Worm (Caenorhabditis elegans) whole organism, mixed stage, embryonic: Measurements from ENCODE around the gene txt-5.

Source experiments
- M03D4.4 ChIP-seq: sonication (generic microtip); optimal IDR thresholded peaks from 2 replicates; lab custom pipeline; 2017; ENCODE audit warnings: mild to moderate bottlenecking, missing genetic modification characterization, missing compliant biosample characterization
- bed-3 ChIP-seq: fragments of 200-800 bp; sonication (Bioruptor generic); optimal IDR thresholded peaks from 3 replicates; lab custom pipeline; 2018; ENCODE audit warnings: mild to moderate bottlenecking, missing genetic modification characterization, moderate library complexity, missing compliant biosample characterization
- blmp-1 ChIP-seq: fragments of 150-350 bp; optimal IDR thresholded peaks from 2 replicates; lab custom pipeline; 2014; ENCODE audit warnings: missing biosample characterization, missing genetic modification characterization
- ceh-83 ChIP-seq: fragments of 200-800 bp; sonication (Bioruptor generic); optimal IDR thresholded peaks from 2 replicates; lab custom pipeline; 2018; ENCODE audit warnings: mild to moderate bottlenecking, missing genetic modification characterization, missing compliant biosample characterization
- ces-1 ChIP-seq: fragments of 150-350 bp; optimal IDR thresholded peaks from 2 replicates; lab custom pipeline; 2014; ENCODE audit warnings: missing biosample characterization, missing genetic modification reagents, missing genetic modification characterization
- cnd-1 ChIP-seq: fragments of 200-800 bp; sonication (Bioruptor generic); optimal IDR thresholded peaks from 2 replicates; lab custom pipeline; 2018; ENCODE audit warnings: mild to moderate bottlenecking, missing genetic modification characterization, missing compliant biosample characterization
- drap-1 ChIP-seq: fragments of 200-800 bp; sonication (Bioruptor generic); optimal IDR thresholded peaks from 3 replicates; lab custom pipeline; 2018; ENCODE audit warnings: mild to moderate bottlenecking, missing genetic modification characterization, missing compliant biosample characterization
- elt-1 ChIP-seq: sonication (generic microtip); optimal IDR thresholded peaks from 2 replicates; lab custom pipeline; 2017; ENCODE audit warnings: missing genetic modification characterization, mild to moderate bottlenecking, missing compliant biosample characterization, antibody characterized with exemption, moderate library complexity, borderline replicate concordance; ENCODE audit not compliant: insufficient read depth
- elt-3 ChIP-seq: fragments of 150-350 bp; optimal IDR thresholded peaks from 2 replicates; lab custom pipeline; 2014; ENCODE audit warnings: missing biosample characterization, missing genetic modification characterization
- flh-1 ChIP-seq: fragments of 200-800 bp; sonication (Bioruptor generic); optimal IDR thresholded peaks from 2 replicates; lab custom pipeline; 2018; ENCODE audit warnings: mild to moderate bottlenecking, missing genetic modification characterization, moderate library complexity, missing compliant biosample characterization
- ham-2 ChIP-seq: fragments of 200-800 bp; sonication (Bioruptor generic); optimal IDR thresholded peaks from 2 replicates; lab custom pipeline; 2018; ENCODE audit warnings: mild to moderate bottlenecking, missing genetic modification characterization, missing compliant biosample characterization
- lin-32 ChIP-seq: fragments of 200-800 bp; sonication (Bioruptor generic); optimal IDR thresholded peaks from 2 replicates; lab custom pipeline; 2018; ENCODE audit warnings: mild to moderate bottlenecking, missing genetic modification characterization, missing compliant biosample characterization
- lsy-2 ChIP-seq: fragments of 150-350 bp; optimal IDR thresholded peaks from 2 replicates; lab custom pipeline; 2014; ENCODE audit warnings: missing biosample characterization, missing genetic modification characterization
- mep-1 ChIP-seq: fragments of 150-350 bp; optimal IDR thresholded peaks from 2 replicates; lab custom pipeline; 2017; ENCODE audit warnings: missing biosample characterization, missing genetic modification reagents, missing genetic modification characterization, inconsistent platforms
- mls-2 ChIP-seq: sonication (generic microtip); optimal IDR thresholded peaks from 2 replicates; lab custom pipeline; 2016; ENCODE audit warnings: mild to moderate bottlenecking, missing genetic modification characterization, moderate library complexity, missing compliant biosample characterization
- nhr-12 ChIP-seq: fragments of 150-350 bp; optimal IDR thresholded peaks from 2 replicates; lab custom pipeline; 2014; ENCODE audit warnings: missing biosample characterization, missing genetic modification characterization
- nhr-2 ChIP-seq: fragments of 150-350 bp; optimal IDR thresholded peaks from 2 replicates; lab custom pipeline; 2014; ENCODE audit warnings: missing biosample characterization, missing genetic modification characterization
- nhr-237 ChIP-seq: fragments of 150-350 bp; optimal IDR thresholded peaks from 2 replicates; lab custom pipeline; 2014; ENCODE audit warnings: missing biosample characterization, missing genetic modification characterization
- nhr-28 ChIP-seq: fragments of 150-350 bp; optimal IDR thresholded peaks from 2 replicates; lab custom pipeline; 2014; ENCODE audit warnings: missing biosample characterization, missing genetic modification characterization
- pha-4 ChIP-seq: fragments of 150-350 bp; optimal IDR thresholded peaks from 2 replicates; lab custom pipeline; 2018; ENCODE audit warnings: missing biosample characterization, missing genetic modification reagents, missing genetic modification characterization
- sem-2 ChIP-seq: fragments of 200-800 bp; sonication (Bioruptor generic); optimal IDR thresholded peaks from 2 replicates; lab custom pipeline; 2018; ENCODE audit warnings: mild to moderate bottlenecking, missing genetic modification characterization, missing compliant biosample characterization
- snpc-4 ChIP-seq: fragments of 150-350 bp; optimal IDR thresholded peaks from 2 replicates; lab custom pipeline; 2014; ENCODE audit warnings: missing biosample characterization, missing genetic modification characterization
- sptf-1 ChIP-seq: sonication (generic microtip); optimal IDR thresholded peaks from 2 replicates; lab custom pipeline; 2017; ENCODE audit warnings: mild to moderate bottlenecking, missing genetic modification characterization, moderate library complexity, missing compliant biosample characterization
- tbx-8 ChIP-seq: fragments of 200-800 bp; sonication (Bioruptor generic); optimal IDR thresholded peaks from 2 replicates; lab custom pipeline; 2018; ENCODE audit warnings: mild to moderate bottlenecking, missing genetic modification characterization, moderate library complexity, missing compliant biosample characterization
- unc-62 ChIP-seq: fragments of 150-350 bp; optimal IDR thresholded peaks from 2 replicates; lab custom pipeline; 2014; ENCODE audit warnings: missing biosample characterization, missing genetic modification reagents, missing genetic modification characterization
- zip-8 ChIP-seq: fragments of 150-350 bp; optimal IDR thresholded peaks from 2 replicates; lab custom pipeline; 2014; ENCODE audit warnings: missing biosample characterization, missing genetic modification characterization
- ztf-11 ChIP-seq: fragments of 150-350 bp; optimal IDR thresholded peaks from 2 replicates; lab custom pipeline; 2014; ENCODE audit warnings: missing biosample characterization, missing genetic modification characterization

txt-5 gene

ce11 chrV:7836911-7837310 is at the start of gene txt-5:
txt-5 (minus strand) TSS chrV:7837134.
- no peak for TF ChIP-seq bed-3 (GFP tag; lab: Kevin White, UChicago)
- no peak for TF ChIP-seq nhr-12 (tag; lab: Kevin White, UChicago)
- no peak for TF ChIP-seq drap-1 (GFP tag; lab: Kevin White, UChicago)
- no peak for TF ChIP-seq flh-1 (GFP tag; lab: Kevin White, UChicago)
- peak; percentile 64 for TF ChIP-seq zip-8 (tag; lab: Kevin White, UChicago)

ce11 chrV:7884441-7884840 is 47.5 kb upstream of the txt-5 start:
- no peak for TF ChIP-seq unc-62 (GFP tag; lab: Kevin White, UChicago)
- no peak for TF ChIP-seq mep-1 (tag; lab: Kevin White, UChicago)
- peak; percentile 27 for TF ChIP-seq ces-1 (GFP tag; lab: Kevin White, UChicago)

ce11 chrV:7878411-7878964 is 41.6 kb upstream of the txt-5 start, which contains the start of gene F40A3.2:
F40A3.2 (plus strand) TSS chrV:7878914.
- no peak for TF ChIP-seq ham-2 (GFP tag; lab: Kevin White, UChicago)
- no peak for TF ChIP-seq lin-32
- no peak for TF ChIP-seq nhr-2
- no peak for TF ChIP-seq elt-1 (tag; lab: Kevin White, UChicago)

- no peak for TF ChIP-seq ham-2 (GFP tag; lab: Kevin White, UChicago)
- TF ChIP-seq unc-62 (GFP tag; lab: Kevin White, UChicago), result no peak
- no peak for TF ChIP-seq bed-3 (GFP tag; lab: Kevin White, UChicago)
- TF ChIP-seq nhr-237 (tag; lab: Kevin White, UChicago), result no peak
- TF ChIP-seq M03D4.4 (tag; lab: Kevin White, UChicago), result no peak
- TF ChIP-seq snpc-4 (tag; lab: Kevin White, UChicago), result no peak
- TF ChIP-seq mep-1 (tag; lab: Kevin White, UChicago), result no peak
- TF ChIP-seq cnd-1, result no peak
- no peak for TF ChIP-seq elt-3 (tag; lab: Kevin White, UChicago)
- no peak for TF ChIP-seq mls-2 (tag; lab: Kevin White, UChicago)
- no peak for TF ChIP-seq tbx-8 (GFP tag; lab: Kevin White, UChicago)
- TF ChIP-seq sem-2 (GFP tag; lab: Kevin White, UChicago), result no peak
- no peak for TF ChIP-seq pha-4 (tag; lab: Kevin White, UChicago)
- TF ChIP-seq zip-8 (tag; lab: Kevin White, UChicago), result no peak
- TF ChIP-seq drap-1 (GFP tag; lab: Kevin White, UChicago), result no peak
- TF ChIP-seq lsy-2 (tag; lab: Kevin White, UChicago), result no peak
- no peak for TF ChIP-seq nhr-28
Observed at ce11 chrV:7876881-7877475, 40.0 kb upstream of the txt-5 start, which contains the start of gene F40A3.3. F40A3.3 (plus strand) TSS chrV:7877444.

ce11 chrV:7875456-7875855 is 38.5 kb upstream of the txt-5 start, which contains the start of gene F40A3.4:
F40A3.4 (plus strand) TSS chrV:7875756.
- TF ChIP-seq mep-1 (tag; lab: Kevin White, UChicago), result no peak
- TF ChIP-seq sptf-1 (tag; lab: Kevin White, UChicago), result no peak
- TF ChIP-seq ces-1 (GFP tag; lab: Kevin White, UChicago), result no peak
- no peak for TF ChIP-seq blmp-1 (tag; lab: Kevin White, UChicago)
- TF ChIP-seq nhr-237 (tag; lab: Kevin White, UChicago), result no peak
- no peak for TF ChIP-seq ceh-83 (GFP tag; lab: Kevin White, UChicago)
- TF ChIP-seq, all 35 proteins: peak for 0

ce11 chrV:7872945-7873344 is 36.0 kb upstream of the txt-5 start:
- TF ChIP-seq ces-1 (GFP tag; lab: Kevin White, UChicago), result peak; percentile 86
- no peak for TF ChIP-seq ztf-11
